Worm (Caenorhabditis elegans): ENCODE data around the gene clu-1.
A peak's percentile ranks its signal among the peaks of the same experiment; 100 is the strongest.

clu-1 gene

ce11 chrIII:9504347-9504746, 16.9 kb downstream of the clu-1 start (continued):
- no peak for TF ChIP-seq ztf-26 (tag; optimal IDR thresholded peaks at IDR 0.05)
- TF ChIP-seq F10E7.11 (tag; optimal IDR thresholded peaks at IDR 0.05): no peak
- no peak for TF ChIP-seq attf-5 (GFP tag; optimal IDR thresholded peaks at IDR 0.05)
- no peak for TF ChIP-seq somi-1 (GFP tag; optimal IDR thresholded peaks at IDR 0.05)
- no peak for TF ChIP-seq F57A8.1 (GFP tag; optimal IDR thresholded peaks at IDR 0.05)
- TF ChIP-seq ztf-25 (GFP tag; IDR thresholded peaks at IDR 0.05): no peak
- TF ChIP-seq akir-1 (GFP tag; optimal IDR thresholded peaks at IDR 0.05): no peak
- no peak for TF ChIP-seq mel-28 (tag; optimal IDR thresholded peaks at IDR 0.05; ENCODE audit: borderline replicate concordance)
- TF ChIP-seq pbrm-1 (GFP tag; IDR thresholded peaks at IDR 0.05): peak; percentile 62; the same call in 1 of the 2 replicates
- peak; percentile 92 for TF ChIP-seq madf-8 (GFP tag; conservative IDR thresholded peaks at IDR 0.05)
- TF ChIP-seq rpc-1 (optimal IDR thresholded peaks at IDR 0.05): no peak
- no peak for TF ChIP-seq rpc-1 (tag; optimal IDR thresholded peaks at IDR 0.05)
- no peak for TF ChIP-seq repo-1 (tag; optimal IDR thresholded peaks at IDR 0.05)
- peak; percentile 45 for TF ChIP-seq mcd-1 (GFP tag; IDR thresholded peaks at IDR 0.05)
- peak; percentile 89 for TF ChIP-seq lsl-1 (GFP tag; optimal IDR thresholded peaks at IDR 0.05)
- TF ChIP-seq F57C9.4 (tag; optimal IDR thresholded peaks at IDR 0.05): no peak
- peak; percentile 24 for TF ChIP-seq unc-130 (GFP tag; optimal IDR thresholded peaks at IDR 0.05)
- no peak for TF ChIP-seq nhr-80 (tag; optimal IDR thresholded peaks at IDR 0.05)
- no peak for TF ChIP-seq B0336.3 (GFP tag; IDR thresholded peaks at IDR 0.05)
- TF ChIP-seq madf-10 (tag; optimal IDR thresholded peaks at IDR 0.05): no peak
- peak; percentile 25 for TF ChIP-seq lin-54 (GFP tag; optimal IDR thresholded peaks at IDR 0.05)
- TF ChIP-seq ceh-79 (tag; optimal IDR thresholded peaks at IDR 0.05): no peak
- TF ChIP-seq sptf-2 (GFP tag; optimal IDR thresholded peaks at IDR 0.05): no peak
- no peak for TF ChIP-seq madf-3 (GFP tag; IDR thresholded peaks at IDR 0.05)
- 0 out of 2 replicates have a peak, but pooled peaks have one; percentile 46 for TF ChIP-seq B0019.2 (GFP tag; conservative IDR thresholded peaks at IDR 0.05)
- TF ChIP-seq dpl-1 (GFP tag; optimal IDR thresholded peaks at IDR 0.05): peak; percentile 50
- TF ChIP-seq ztf-28 (GFP tag; IDR thresholded peaks at IDR 0.05): no peak
- TF ChIP-seq xnd-1 (tag; optimal IDR thresholded peaks at IDR 0.05): peak; percentile 89
- no peak for TF ChIP-seq sdz-38 (tag; optimal IDR thresholded peaks at IDR 0.05)
- peak; percentile 91 for TF ChIP-seq ceh-91 (GFP tag; IDR thresholded peaks at IDR 0.05)
- TF ChIP-seq bed-1 (GFP tag; IDR thresholded peaks at IDR 0.05): no peak
- 0 out of 2 replicates have a peak, but pooled peaks have one; percentile 55 for TF ChIP-seq nfyb-1 (GFP tag; IDR thresholded peaks at IDR 0.05)
- TF ChIP-seq nhr-90 (tag; optimal IDR thresholded peaks at IDR 0.05): no peak
- TF ChIP-seq ccch-3 (GFP tag; optimal IDR thresholded peaks at IDR 0.05): no peak
- peak; percentile 95 for TF ChIP-seq madf-6 (GFP tag; IDR thresholded peaks at IDR 0.05)
- TF ChIP-seq ceh-40 (GFP tag; IDR thresholded peaks at IDR 0.05): no peak
- no peak for TF ChIP-seq nfya-2 (GFP tag; IDR thresholded peaks at IDR 0.05)
- no peak for TF ChIP-seq ZK185.1 (tag; optimal IDR thresholded peaks at IDR 0.05; ENCODE audit: poor library complexity, severe bottlenecking)
- no peak for TF ChIP-seq unc-62 (GFP tag; optimal IDR thresholded peaks at IDR 0.05)

- TF ChIP-seq cebp-1 (GFP tag; IDR thresholded peaks at IDR 0.05) (peak; percentile 49; the same call in 1 of the 2 replicates), cebp-1 (tag; optimal IDR thresholded peaks at IDR 0.05) (peak; percentile 88), C06A6.2 (GFP tag; conservative IDR thresholded peaks at IDR 0.05) (no peak)
These were observed 19.0 kb downstream of the clu-1 start for ce11 chrIII:9502155-9502714.

Data from whole organism, young adult.